Worm (Caenorhabditis elegans) whole organism, late embryonic: ENCODE data around the gene lips-9.

ENCODE experiments used
- C08G9.2 ChIP-seq: sonication (generic microtip); optimal IDR thresholded peaks from 2 replicates; lab custom pipeline; 2016; ENCODE audit warnings: mild to moderate bottlenecking, missing genetic modification characterization, moderate library complexity, missing compliant biosample characterization
- C38D4.7 ChIP-seq: fragments of 200-800 bp; sonication (Bioruptor generic); optimal IDR thresholded peaks from 2 replicates; lab custom pipeline; 2018; ENCODE audit warnings: mild to moderate bottlenecking, missing genetic modification characterization, moderate library complexity, missing compliant biosample characterization
- F13H6.1 ChIP-seq: sonication (generic microtip); optimal IDR thresholded peaks from 2 replicates; lab custom pipeline; 2016; ENCODE audit warnings: missing genetic modification characterization, missing compliant biosample characterization
- K02D7.2 ChIP-seq: sonication (generic microtip); optimal IDR thresholded peaks from 2 replicates; lab custom pipeline; 2017; ENCODE audit warnings: mild to moderate bottlenecking, missing genetic modification characterization, missing compliant biosample characterization
- T23F11.4 ChIP-seq: fragments of 200-800 bp; sonication (Bioruptor generic); optimal IDR thresholded peaks from 2 replicates; lab custom pipeline; 2018; ENCODE audit warnings: mild to moderate bottlenecking, missing genetic modification characterization, missing compliant biosample characterization
- Y22D7AL.16 ChIP-seq: sonication (generic microtip); optimal IDR thresholded peaks from 2 replicates; lab custom pipeline; 2016; ENCODE audit warnings: missing genetic modification characterization, missing compliant biosample characterization
- ahr-1 ChIP-seq: sonication (generic microtip); optimal IDR thresholded peaks from 2 replicates; lab custom pipeline; 2016; ENCODE audit warnings: missing genetic modification characterization, missing compliant biosample characterization
- ceh-14 ChIP-seq: sonication (generic microtip); optimal IDR thresholded peaks from 2 replicates; lab custom pipeline; 2016; ENCODE audit warnings: missing genotype, missing genetic modification characterization, missing compliant biosample characterization
- ceh-22 ChIP-seq: sonication (generic microtip); optimal IDR thresholded peaks from 2 replicates; lab custom pipeline; 2017; ENCODE audit warnings: missing biosample characterization, missing genetic modification characterization
- ceh-24 ChIP-seq: sonication (generic microtip); optimal IDR thresholded peaks from 2 replicates; lab custom pipeline; 2016; ENCODE audit warnings: mild to moderate bottlenecking, missing genetic modification characterization, missing compliant biosample characterization
- ceh-30 ChIP-seq: fragments of 150-350 bp; optimal IDR thresholded peaks from 2 replicates; lab custom pipeline; 2014; ENCODE audit warnings: missing biosample characterization, missing genetic modification characterization
- ceh-31 ChIP-seq: sonication (generic microtip); optimal IDR thresholded peaks from 2 replicates; lab custom pipeline; 2016; ENCODE audit warnings: missing genetic modification characterization, missing compliant biosample characterization
- ceh-34 ChIP-seq: sonication (generic microtip); optimal IDR thresholded peaks from 2 replicates; lab custom pipeline; 2016; ENCODE audit warnings: mild to moderate bottlenecking, missing genetic modification characterization, missing compliant biosample characterization
- ceh-45 ChIP-seq: fragments of 200-800 bp; sonication (Bioruptor generic); IDR thresholded peaks from 2 replicates; pipeline ENCODE4 v1.3.6; 2022; ENCODE audit warnings: missing genetic modification reagents, missing genetic modification characterization, missing compliant biosample characterization
- ceh-9 ChIP-seq: sonication (generic microtip); optimal IDR thresholded peaks from 2 replicates; lab custom pipeline; 2016; ENCODE audit warnings: mild to moderate bottlenecking, missing genetic modification characterization, inconsistent platforms, missing compliant biosample characterization
- dmd-4 ChIP-seq: sonication (generic microtip); optimal IDR thresholded peaks from 2 replicates; lab custom pipeline; 2016; ENCODE audit warnings: borderline replicate concordance, missing genetic modification characterization, missing compliant biosample characterization
- elt-4 ChIP-seq: sonication (generic microtip); optimal IDR thresholded peaks from 2 replicates; lab custom pipeline; 2016; ENCODE audit warnings: missing genetic modification characterization, missing compliant biosample characterization
- ets-4 ChIP-seq: sonication (generic microtip); optimal IDR thresholded peaks from 2 replicates; lab custom pipeline; 2016; ENCODE audit warnings: missing genetic modification characterization, missing compliant biosample characterization
- eyg-1 ChIP-seq: sonication (generic microtip); optimal IDR thresholded peaks from 2 replicates; lab custom pipeline; 2016; ENCODE audit warnings: missing genotype, missing genetic modification characterization, missing compliant biosample characterization
- fax-1 ChIP-seq: sonication (generic microtip); optimal IDR thresholded peaks from 2 replicates; lab custom pipeline; 2016; ENCODE audit warnings: missing genotype, missing genetic modification characterization, missing compliant biosample characterization
- fkh-10 ChIP-seq: fragments of 150-350 bp; optimal IDR thresholded peaks from 2 replicates; lab custom pipeline; 2014; ENCODE audit warnings: missing biosample characterization, missing genetic modification reagents, missing genetic modification characterization
- hlh-13 ChIP-seq: fragments of 200-800 bp; sonication (Bioruptor generic); optimal IDR thresholded peaks from 2 replicates; lab custom pipeline; 2018; ENCODE audit warnings: mild to moderate bottlenecking, missing genetic modification characterization, missing compliant biosample characterization
- hlh-6 ChIP-seq: sonication (generic microtip); optimal IDR thresholded peaks from 2 replicates; lab custom pipeline; 2016; ENCODE audit warnings: missing genotype, missing genetic modification characterization, missing compliant biosample characterization
- lim-6 ChIP-seq: sonication (generic microtip); optimal IDR thresholded peaks from 2 replicates; lab custom pipeline; 2016; ENCODE audit warnings: missing genetic modification characterization, missing compliant biosample characterization
- lin-11 ChIP-seq: fragments of 200-800 bp; sonication (Bioruptor generic); optimal IDR thresholded peaks from 2 replicates; lab custom pipeline; 2018; ENCODE audit warnings: mild to moderate bottlenecking, missing genetic modification characterization, missing compliant biosample characterization
- madf-2 ChIP-seq: sonication (generic microtip); optimal IDR thresholded peaks from 2 replicates; lab custom pipeline; 2017; ENCODE audit warnings: missing genetic modification characterization, missing compliant biosample characterization
- nhr-11 ChIP-seq: fragments of 150-350 bp; optimal IDR thresholded peaks from 2 replicates; lab custom pipeline; 2014; ENCODE audit warnings: missing biosample characterization, missing genetic modification characterization
- nhr-232 ChIP-seq: sonication (generic microtip); optimal IDR thresholded peaks from 2 replicates; lab custom pipeline; 2016; ENCODE audit warnings: missing genetic modification characterization, missing compliant biosample characterization
- npax-4 ChIP-seq: sonication (generic microtip); optimal IDR thresholded peaks from 2 replicates; lab custom pipeline; 2016; ENCODE audit warnings: missing genetic modification characterization, missing compliant biosample characterization
- odd-2 ChIP-seq: sonication (generic microtip); optimal IDR thresholded peaks from 2 replicates; lab custom pipeline; 2017; ENCODE audit warnings: antibody characterized with exemption, mild to moderate bottlenecking, missing genetic modification characterization, missing compliant biosample characterization
- pag-3 ChIP-seq: sonication (generic microtip); optimal IDR thresholded peaks from 2 replicates; lab custom pipeline; 2016; ENCODE audit warnings: missing compliant biosample characterization, missing genetic modification characterization, borderline replicate concordance
- pat-9 ChIP-seq: fragments of 200-800 bp; sonication (Bioruptor generic); optimal IDR thresholded peaks from 2 replicates; lab custom pipeline; 2018; ENCODE audit warnings: mild to moderate bottlenecking, missing genetic modification characterization, moderate library complexity, missing compliant biosample characterization
- pax-1 ChIP-seq: fragments of 150-350 bp; optimal IDR thresholded peaks from 2 replicates; lab custom pipeline; 2014; ENCODE audit warnings: missing biosample characterization, missing genetic modification characterization
- pha-2 ChIP-seq: sonication (generic microtip); optimal IDR thresholded peaks from 2 replicates; lab custom pipeline; 2017; ENCODE audit warnings: mild to moderate bottlenecking, missing genetic modification characterization, missing compliant biosample characterization
- pha-4 ChIP-seq: fragments of 150-350 bp; optimal IDR thresholded peaks from 2 replicates; lab custom pipeline; 2018; ENCODE audit warnings: missing biosample characterization, missing genetic modification reagents, missing genetic modification characterization
- pqm-1 ChIP-seq: sonication (generic microtip); optimal IDR thresholded peaks from 2 replicates; lab custom pipeline; 2016; ENCODE audit warnings: missing genetic modification characterization, missing compliant biosample characterization
- pros-1 ChIP-seq: fragments of 150-350 bp; optimal IDR thresholded peaks from 2 replicates; lab custom pipeline; 2014; ENCODE audit warnings: missing biosample characterization, missing genetic modification reagents, missing genetic modification characterization
- sox-2 ChIP-seq: fragments of 200-800 bp; sonication (Bioruptor generic); IDR thresholded peaks from 2 replicates; pipeline ENCODE4 v1.3.6; 2022; ENCODE audit warnings: missing genetic modification reagents, missing genetic modification characterization, missing compliant biosample characterization
- tbx-2 ChIP-seq: sonication (generic microtip); optimal IDR thresholded peaks from 2 replicates; lab custom pipeline; 2016; ENCODE audit warnings: missing genetic modification characterization, missing compliant biosample characterization
- tbx-7 ChIP-seq: sonication (generic microtip); optimal IDR thresholded peaks from 2 replicates; lab custom pipeline; 2016; ENCODE audit warnings: missing genotype, missing genetic modification characterization, missing compliant biosample characterization
- unc-42 ChIP-seq: sonication (generic microtip); optimal IDR thresholded peaks from 2 replicates; lab custom pipeline; 2016; ENCODE audit warnings: missing genotype, missing genetic modification characterization, missing compliant biosample characterization
- unc-55 ChIP-seq: sonication (generic microtip); optimal IDR thresholded peaks from 2 replicates; lab custom pipeline; 2017; ENCODE audit warnings: missing biosample characterization, missing genetic modification reagents, missing genetic modification characterization
- unc-86 ChIP-seq: sonication (generic microtip); optimal IDR thresholded peaks from 2 replicates; lab custom pipeline; 2016; ENCODE audit warnings: missing genetic modification characterization, missing compliant biosample characterization
- zip-5 ChIP-seq: sonication (generic microtip); optimal IDR thresholded peaks from 2 replicates; lab custom pipeline; 2016; ENCODE audit warnings: missing genetic modification characterization, missing compliant biosample characterization
- ztf-16 ChIP-seq: sonication (generic microtip); optimal IDR thresholded peaks from 2 replicates; lab custom pipeline; 2017; ENCODE audit warnings: missing genetic modification characterization, missing compliant biosample characterization

The lips-9 gene

DNA sequence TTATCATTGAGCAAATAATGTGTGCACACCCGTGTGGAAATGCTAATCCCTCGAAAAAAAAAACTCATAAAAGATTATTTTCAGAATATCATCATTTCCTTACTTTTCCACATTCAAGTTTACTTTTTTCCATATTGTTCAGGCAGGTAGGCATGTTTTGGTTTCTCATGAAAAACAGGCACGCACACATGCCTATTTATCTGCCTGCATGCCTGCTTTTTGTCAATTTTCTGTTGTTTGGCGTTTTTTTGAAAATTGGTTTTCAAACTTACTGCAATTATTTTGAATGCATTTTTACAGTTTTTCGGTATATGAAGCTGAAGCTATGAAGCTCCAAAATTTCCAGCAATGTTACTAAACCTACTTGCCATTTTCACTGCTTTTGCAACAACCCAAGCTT, 37.2 kb downstream of the lips-9 start, which contains the start of gene clec-64:
TSS of gene clec-64 (plus strand) at position 301 of the 400 bp plus-strand sequence.
- TF ChIP-seq pros-1 (tag; lab: Kevin White, UChicago), result no peak
- no peak for TF ChIP-seq sox-2 (GFP tag; lab: Robert Waterston, UW)
- no peak for TF ChIP-seq unc-55
- no peak for TF ChIP-seq T23F11.4
- no peak for TF ChIP-seq pat-9 (tag; lab: Kevin White, UChicago)
- TF ChIP-seq K02D7.2, result no peak
- no peak for TF ChIP-seq C08G9.2 (tag; lab: Kevin White, UChicago)
- no peak for TF ChIP-seq ceh-30 (tag; lab: Kevin White, UChicago)
- no peak for TF ChIP-seq pax-1 (tag; lab: Kevin White, UChicago)
- no peak for TF ChIP-seq zip-5 (tag; lab: Kevin White, UChicago)
- no peak for TF ChIP-seq fkh-10
- TF ChIP-seq elt-4, result no peak
- TF ChIP-seq nhr-11 (tag; lab: Kevin White, UChicago), result no peak
- TF ChIP-seq, all 69 proteins: peak for 0

DNA sequence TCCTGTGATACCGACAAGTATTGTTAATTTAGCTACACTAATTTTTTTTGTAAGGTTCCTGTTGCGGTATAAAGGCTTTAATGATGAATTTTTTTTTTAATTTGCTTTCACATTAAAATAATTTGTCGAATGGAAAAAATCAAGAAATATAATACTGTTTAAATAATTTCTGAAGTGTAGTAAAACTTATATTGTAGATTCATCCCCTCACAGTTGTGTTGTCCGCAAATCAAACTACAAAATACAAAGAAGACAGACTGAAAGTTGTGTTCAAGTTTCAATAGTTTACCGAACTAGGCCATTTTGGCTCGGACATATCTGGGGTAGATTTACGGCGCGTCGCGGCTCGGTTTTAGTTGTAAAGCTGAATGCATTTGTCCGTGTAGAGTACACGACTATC, 37.8 kb downstream of the lips-9 start:
- no peak for TF ChIP-seq lin-11
- TF ChIP-seq ets-4, result no peak
- no peak for TF ChIP-seq ztf-16 (tag; lab: Kevin White, UChicago)
- TF ChIP-seq ceh-45 (GFP tag; lab: Robert Waterston, UW), result no peak
- no peak for TF ChIP-seq pros-1 (tag; lab: Kevin White, UChicago)
- no peak for TF ChIP-seq fkh-10
- no peak for TF ChIP-seq C08G9.2 (tag; lab: Kevin White, UChicago)
- no peak for TF ChIP-seq ahr-1 (tag; lab: Kevin White, UChicago)

DNA sequence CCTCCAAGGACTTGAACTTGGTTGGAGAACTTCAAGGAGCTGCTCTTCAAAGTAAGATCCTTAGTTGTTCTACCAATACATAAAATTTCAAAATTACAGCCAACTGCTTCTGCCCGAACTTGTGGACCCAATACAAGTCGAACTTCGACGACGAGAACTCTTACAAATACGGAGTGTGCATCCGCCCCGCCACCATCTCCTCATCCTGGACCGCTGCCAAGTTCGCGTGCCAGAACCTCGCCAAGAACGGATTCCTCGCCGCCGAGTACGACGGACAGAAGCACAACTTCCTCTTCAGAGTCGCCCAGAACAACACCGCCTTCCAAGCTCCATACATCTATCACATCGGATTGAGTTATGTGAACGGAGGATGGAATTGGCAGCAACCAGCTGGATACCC, 38.5 kb downstream of the lips-9 start:
- TF ChIP-seq C38D4.7 (no peak), ceh-24 (tag; lab: Kevin White, UChicago) (no peak), pag-3 (tag; lab: Kevin White, UChicago) (no peak), Y22D7AL.16 (no peak), hlh-13 (GFP tag; lab: Kevin White, UChicago) (no peak), C08G9.2 (tag; lab: Kevin White, UChicago) (no peak), ceh-34 (tag; lab: Kevin White, UChicago) (no peak)

DNA sequence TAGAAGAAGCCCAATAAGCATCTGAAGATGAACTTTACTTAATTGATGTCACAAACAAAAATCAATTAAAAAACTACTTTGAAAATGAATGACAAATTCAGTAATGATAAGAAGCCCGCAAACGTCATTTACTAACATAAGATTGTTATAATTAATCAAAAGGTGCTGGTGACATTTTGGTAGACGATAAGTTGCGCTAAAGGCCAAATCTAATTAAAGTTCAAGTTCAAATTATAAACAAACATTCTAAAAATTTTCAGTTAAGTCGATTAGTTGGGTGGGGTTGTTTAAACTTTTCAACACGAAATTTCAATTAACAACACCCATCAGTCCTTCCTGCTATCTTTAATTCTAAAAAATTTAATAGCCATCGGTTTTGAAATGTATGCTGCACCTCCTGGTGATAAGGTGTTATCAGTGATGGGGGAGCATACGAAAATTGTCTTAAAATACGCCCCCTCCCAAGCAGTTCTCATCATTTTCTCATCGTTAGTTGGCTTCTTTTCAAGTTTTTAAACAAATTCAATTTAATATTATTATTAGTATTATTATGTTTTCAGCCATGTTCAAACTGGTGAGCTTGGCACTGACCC, 40.0 kb downstream of the lips-9 start, which contains the start of the genes clec-62 and clec-63:
TSS of gene clec-62 (minus strand) at position 51 of the 593 bp plus-strand sequence.
TSS of gene clec-63 (plus strand) at position 561 of the 593 bp plus-strand sequence.
- TF ChIP-seq C08G9.2 (tag; lab: Kevin White, UChicago), result no peak
- no peak for TF ChIP-seq ceh-9 (tag; lab: Kevin White, UChicago)
- no peak for TF ChIP-seq dmd-4 (tag; lab: Kevin White, UChicago)
- TF ChIP-seq pha-4 (tag; lab: Kevin White, UChicago), result no peak
- no peak for TF ChIP-seq tbx-2 (tag; lab: Kevin White, UChicago)
- no peak for TF ChIP-seq unc-42 (tag; lab: Kevin White, UChicago)
- TF ChIP-seq ceh-22 (tag; lab: Kevin White, UChicago), result no peak
- no peak for TF ChIP-seq npax-4 (tag; lab: Kevin White, UChicago)
- TF ChIP-seq ceh-14 (tag; lab: Kevin White, UChicago), result no peak
- no peak for TF ChIP-seq ceh-31 (tag; lab: Kevin White, UChicago)
- TF ChIP-seq hlh-6, result no peak
- no peak for TF ChIP-seq C38D4.7
- TF ChIP-seq tbx-7 (tag; lab: Kevin White, UChicago), result no peak
- no peak for TF ChIP-seq T23F11.4

DNA sequence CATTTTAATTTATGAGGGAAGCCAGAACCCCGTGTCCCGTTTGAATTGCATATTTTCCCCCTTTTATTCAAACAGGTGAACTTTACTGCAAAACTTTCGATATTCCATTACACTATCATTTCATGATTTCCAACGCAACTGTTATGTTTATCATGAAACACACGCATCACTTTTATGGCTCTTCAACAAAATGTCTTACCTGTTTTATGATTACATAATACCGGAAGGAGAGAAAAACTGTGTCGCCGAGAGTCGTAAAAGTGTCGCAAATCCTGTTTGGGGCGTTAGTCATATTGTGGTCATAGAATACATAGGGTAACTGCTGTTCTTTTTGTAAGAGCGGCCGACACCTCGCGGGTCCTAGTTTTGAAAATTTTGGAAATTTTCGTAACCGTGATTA, 42.8 kb downstream of the lips-9 start:
- TF ChIP-seq eyg-1 (tag; lab: Kevin White, UChicago) (no peak), sox-2 (GFP tag; lab: Robert Waterston, UW) (no peak), ceh-30 (tag; lab: Kevin White, UChicago) (no peak), C38D4.7 (no peak), pqm-1 (tag; lab: Kevin White, UChicago) (no peak), pha-2 (no peak), npax-4 (tag; lab: Kevin White, UChicago) (no peak), T23F11.4 (no peak), lim-6 (tag; lab: Kevin White, UChicago) (no peak), fax-1 (tag; lab: Kevin White, UChicago) (no peak), nhr-232 (tag; lab: Kevin White, UChicago) (no peak), unc-86 (tag; lab: Kevin White, UChicago) (no peak), odd-2 (tag; lab: Kevin White, UChicago) (no peak), ceh-24 (tag; lab: Kevin White, UChicago) (no peak), F13H6.1 (tag; lab: Kevin White, UChicago) (no peak), tbx-2 (tag; lab: Kevin White, UChicago) (no peak), madf-2 (no peak), elt-4 (no peak)
